Worm (Caenorhabditis elegans) whole organism, L3 larva: ENCODE results near the gene ZK154.6.

ENCODE experiments used
- ZK546.5 ChIP-seq: sonication (generic microtip); optimal IDR thresholded peaks from 2 replicates; lab custom pipeline; 2017; ENCODE audit warnings: missing biosample characterization, missing genetic modification characterization
- aly-2 ChIP-seq: fragments of 150-350 bp; optimal IDR thresholded peaks from 2 replicates; lab custom pipeline; 2014; ENCODE audit warnings: missing biosample characterization, missing genetic modification characterization
- ama-1 ChIP-seq: fragments of 150-350 bp; optimal IDR thresholded peaks from 2 replicates; lab custom pipeline; 2018
- ceh-16 ChIP-seq: sonication (generic microtip); optimal IDR thresholded peaks from 2 replicates; lab custom pipeline; 2017; ENCODE audit warnings: missing biosample characterization, missing genetic modification characterization
- ceh-28 ChIP-seq: fragments of 150-350 bp; optimal IDR thresholded peaks from 2 replicates; lab custom pipeline; 2014; ENCODE audit warnings: missing biosample characterization, missing genetic modification reagents, missing genetic modification characterization
- ceh-9 ChIP-seq: sonication (generic microtip); optimal IDR thresholded peaks from 2 replicates; lab custom pipeline; 2018; ENCODE audit warnings: missing biosample characterization, missing genetic modification characterization
- egl-27 ChIP-seq: sonication (generic microtip); optimal IDR thresholded peaks from 4 replicates; lab custom pipeline; 2017; ENCODE audit warnings: missing biosample characterization, missing genetic modification reagents, missing genetic modification characterization
- elt-1 ChIP-seq: fragments of 150-350 bp; optimal IDR thresholded peaks from 2 replicates; lab custom pipeline; 2014; ENCODE audit warnings: missing biosample characterization, missing genetic modification characterization
- elt-2 ChIP-seq: sonication (generic microtip); optimal IDR thresholded peaks from 2 replicates; lab custom pipeline; 2016; ENCODE audit warnings: missing genetic modification reagents, mild to moderate bottlenecking, missing genetic modification characterization, missing compliant biosample characterization
- elt-3 ChIP-seq, 3 experiments: fragments of 150-350 bp in 1 of 3; sonication (generic microtip) in 2 of 3; optimal IDR thresholded peaks; 2 replicates in 2 of 3; 4 replicates in 1 of 3; lab custom pipeline; 2014 to 2017; ENCODE audit warnings: missing biosample characterization in 3 of 3, missing genetic modification characterization in 3 of 3
- eor-1 ChIP-seq, 2 experiments: fragments of 150-350 bp; optimal IDR thresholded peaks; 2 replicates each; lab custom pipeline; 2014 to 2018; ENCODE audit warnings: missing biosample characterization in 2 of 2, missing genetic modification characterization in 2 of 2
- fkh-10 ChIP-seq: sonication (generic microtip); optimal IDR thresholded peaks from 2 replicates; lab custom pipeline; 2017; ENCODE audit warnings: missing biosample characterization, missing genetic modification reagents, missing genetic modification characterization
- fos-1 ChIP-seq: fragments of 150-350 bp; optimal IDR thresholded peaks from 2 replicates; lab custom pipeline; 2014; ENCODE audit warnings: missing biosample characterization, missing genetic modification characterization
- jun-1 ChIP-seq: fragments of 150-350 bp; optimal IDR thresholded peaks from 2 replicates; lab custom pipeline; 2014; ENCODE audit warnings: missing biosample characterization, missing genetic modification reagents, missing genetic modification characterization
- lin-15B ChIP-seq: fragments of 150-350 bp; optimal IDR thresholded peaks from 2 replicates; lab custom pipeline; 2014; ENCODE audit warnings: missing biosample characterization, missing genetic modification characterization
- lsy-12 ChIP-seq: sonication (generic microtip); optimal IDR thresholded peaks from 2 replicates; lab custom pipeline; 2016; ENCODE audit warnings: mild to moderate bottlenecking, missing genetic modification characterization, missing compliant biosample characterization
- mdl-1 ChIP-seq: fragments of 150-350 bp; optimal IDR thresholded peaks from 2 replicates; lab custom pipeline; 2014; ENCODE audit warnings: missing biosample characterization, missing genetic modification characterization
- nfya-1 ChIP-seq: sonication (generic microtip); optimal IDR thresholded peaks from 2 replicates; lab custom pipeline; 2017; ENCODE audit warnings: missing genetic modification characterization, mild to moderate bottlenecking, missing compliant biosample characterization, antibody characterized with exemption, moderate library complexity; ENCODE audit not compliant: insufficient read depth
- nhr-12 ChIP-seq: fragments of 150-350 bp; optimal IDR thresholded peaks from 2 replicates; lab custom pipeline; 2014; ENCODE audit warnings: missing biosample characterization, missing genetic modification characterization
- nhr-23 ChIP-seq: fragments of 150-350 bp; optimal IDR thresholded peaks from 2 replicates; lab custom pipeline; 2014; ENCODE audit warnings: missing biosample characterization, missing genetic modification reagents, missing genetic modification characterization
- nhr-237 ChIP-seq: fragments of 150-350 bp; optimal IDR thresholded peaks from 2 replicates; lab custom pipeline; 2014; ENCODE audit warnings: missing biosample characterization, missing genetic modification characterization
- nhr-25 ChIP-seq: sonication (generic microtip); optimal IDR thresholded peaks from 2 replicates; lab custom pipeline; 2017; ENCODE audit warnings: missing biosample characterization, missing genetic modification characterization
- nhr-43 ChIP-seq: sonication (generic microtip); optimal IDR thresholded peaks from 2 replicates; lab custom pipeline; 2016; ENCODE audit warnings: mild to moderate bottlenecking, missing genetic modification characterization, missing compliant biosample characterization; ENCODE audit not compliant: poor library complexity, severe bottlenecking
- nhr-67 ChIP-seq: fragments of 150-350 bp; optimal IDR thresholded peaks from 2 replicates; lab custom pipeline; 2014; ENCODE audit warnings: missing biosample characterization, missing genetic modification characterization
- nhr-76 ChIP-seq: fragments of 150-350 bp; sonication (generic microtip); optimal IDR thresholded peaks from 5 replicates; lab custom pipeline; 2014; ENCODE audit warnings: missing biosample characterization, missing genetic modification characterization
- nhr-77 ChIP-seq: fragments of 150-350 bp; optimal IDR thresholded peaks from 2 replicates; lab custom pipeline; 2014; ENCODE audit warnings: missing biosample characterization, missing genetic modification characterization
- pha-4 ChIP-seq: fragments of 150-350 bp; optimal IDR thresholded peaks from 2 replicates; lab custom pipeline; 2014; ENCODE audit warnings: missing biosample characterization, missing genetic modification reagents, missing genetic modification characterization
- pqm-1 ChIP-seq: fragments of 150-350 bp; optimal IDR thresholded peaks from 2 replicates; lab custom pipeline; 2017; ENCODE audit warnings: missing biosample characterization, missing genetic modification characterization, inconsistent platforms
- sea-2 ChIP-seq: fragments of 150-350 bp; sonication (generic microtip); optimal IDR thresholded peaks from 4 replicates; lab custom pipeline; 2014; ENCODE audit warnings: missing biosample characterization, missing genetic modification reagents, missing genetic modification characterization
- skn-1 ChIP-seq: fragments of 150-350 bp; optimal IDR thresholded peaks from 2 replicates; lab custom pipeline; 2014; ENCODE audit warnings: missing biosample characterization, missing genetic modification characterization
- tbx-2 ChIP-seq: sonication (generic microtip); optimal IDR thresholded peaks from 2 replicates; lab custom pipeline; 2016; ENCODE audit warnings: mild to moderate bottlenecking, missing genetic modification characterization, missing compliant biosample characterization
- unc-39 ChIP-seq: sonication (generic microtip); optimal IDR thresholded peaks from 4 replicates; lab custom pipeline; 2017; ENCODE audit warnings: missing biosample characterization, missing genetic modification characterization
- unc-62 ChIP-seq: fragments of 150-350 bp; sonication (generic microtip); optimal IDR thresholded peaks from 4 replicates; lab custom pipeline; 2014; ENCODE audit warnings: missing biosample characterization, missing genetic modification reagents, missing genetic modification characterization
- ztf-11 ChIP-seq: fragments of 150-350 bp; optimal IDR thresholded peaks from 2 replicates; lab custom pipeline; 2014; ENCODE audit warnings: missing biosample characterization, missing genetic modification characterization
- ztf-4 ChIP-seq: fragments of 150-350 bp; optimal IDR thresholded peaks from 2 replicates; lab custom pipeline; 2014; ENCODE audit warnings: missing biosample characterization, missing genetic modification characterization

ZK154.6 gene

ce11 chrX:7773714-7774318, 19.5 kb downstream of the ZK154.6 start:
- TF ChIP-seq ceh-28 (tag; lab: Kevin White, UChicago), result peak; percentile 73
- TF ChIP-seq fos-1 (tag; lab: Kevin White, UChicago), result peak; percentile 13
- TF ChIP-seq nhr-23, result peak; percentile 33
- peak; percentile 62 for TF ChIP-seq nhr-25 (tag; lab: Kevin White, UChicago)
- peak; percentile 96 for TF ChIP-seq elt-1
- TF ChIP-seq elt-2 (tag; lab: Kevin White, UChicago), result peak; percentile 31
- peak; percentile 31 for TF ChIP-seq lsy-12 (tag; lab: Kevin White, UChicago)
- TF ChIP-seq ceh-16 (tag; lab: Kevin White, UChicago), result no peak
- no peak for TF ChIP-seq ceh-9 (tag; lab: Kevin White, UChicago)
- TF ChIP-seq nfya-1, result peak; percentile 26
- TF ChIP-seq pqm-1 (tag; lab: Kevin White, UChicago), result peak; percentile 12
- peak; percentile 14 for TF ChIP-seq nhr-43 (tag; lab: Kevin White, UChicago)
- TF ChIP-seq fkh-10 (GFP tag; lab: Kevin White, UChicago), result no peak
- peak; percentile 11 for TF ChIP-seq tbx-2 (tag; lab: Kevin White, UChicago)

DNA sequence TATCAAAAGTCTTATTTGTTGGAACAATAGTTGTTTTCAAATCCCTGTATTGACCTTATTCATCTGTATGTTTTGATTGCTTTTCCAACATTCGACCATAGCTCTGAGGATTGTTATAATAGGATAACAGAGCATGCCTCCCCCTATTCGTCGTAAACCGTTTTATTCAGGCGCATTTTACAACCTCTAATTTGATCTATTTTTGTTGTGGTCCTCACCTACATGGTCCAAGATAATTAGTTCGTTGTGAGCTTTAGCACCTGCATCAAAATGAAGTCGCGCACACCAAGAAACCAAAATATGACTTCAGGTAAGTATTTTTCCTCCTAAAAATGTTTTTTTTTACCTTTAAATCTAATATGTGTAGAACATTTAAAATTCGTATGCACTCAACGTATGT, 40.6 kb downstream of the ZK154.6 start, which contains the start of gene deg-1:
Gene deg-1, plus strand, starts transcription at position 301 of the 400 bp plus-strand sequence.
- TF ChIP-seq ZK546.5 (tag; lab: Kevin White, UChicago), result no peak
- no peak for TF ChIP-seq aly-2
- no peak for TF ChIP-seq sea-2 (GFP tag; lab: Kevin White, UChicago)
- no peak for TF ChIP-seq nhr-237 (tag; lab: Kevin White, UChicago)
- no peak for TF ChIP-seq nhr-76
- no peak for TF ChIP-seq unc-39 (tag; lab: Kevin White, UChicago)
- no peak for TF ChIP-seq nhr-67 (tag; lab: Kevin White, UChicago)
- no peak for TF ChIP-seq pqm-1 (tag; lab: Kevin White, UChicago)
- no peak for TF ChIP-seq skn-1
- TF ChIP-seq pha-4 (tag; lab: Kevin White, UChicago), result no peak
- TF ChIP-seq eor-1 (tag; optimal IDR thresholded peaks at IDR 0.05; lab: Kevin White, UChicago), result no peak
- TF ChIP-seq ama-1 (lab: Kevin White, UChicago), result no peak
- no peak for TF ChIP-seq ceh-28 (tag; lab: Kevin White, UChicago)
- TF ChIP-seq lin-15B (tag; lab: Kevin White, UChicago), result no peak
- TF ChIP-seq lsy-12 (tag; lab: Kevin White, UChicago), result no peak
- no peak for TF ChIP-seq ztf-11 (tag; lab: Kevin White, UChicago)
- no peak for TF ChIP-seq nhr-12 (tag; lab: Kevin White, UChicago)
- TF ChIP-seq fos-1 (tag; lab: Kevin White, UChicago), result no peak

DNA sequence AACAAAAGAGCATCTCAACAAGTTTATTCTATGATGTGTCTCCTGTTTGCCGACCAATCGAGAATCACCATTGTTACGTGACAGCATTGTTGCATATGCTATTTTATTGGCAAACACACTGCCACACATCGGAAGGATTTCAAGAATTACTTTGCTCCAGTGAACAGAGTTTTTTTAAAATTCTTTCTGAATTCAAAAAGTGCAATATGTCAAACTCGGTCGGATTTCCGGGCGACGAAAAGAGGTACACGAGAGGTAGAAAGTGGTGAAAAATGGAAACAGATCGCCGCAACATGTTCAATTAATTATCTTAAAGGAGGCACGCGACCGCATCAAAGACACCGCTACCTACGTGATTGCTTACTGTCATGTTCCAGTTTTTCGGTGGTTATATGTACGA, 43.3 kb downstream of the ZK154.6 start:
- TF ChIP-seq unc-62 (GFP tag; lab: Kevin White, UChicago), result no peak
- TF ChIP-seq ztf-4, result no peak
- no peak for TF ChIP-seq ceh-16 (tag; lab: Kevin White, UChicago)
- no peak for TF ChIP-seq nhr-12 (tag; lab: Kevin White, UChicago)
- TF ChIP-seq ZK546.5 (tag; lab: Kevin White, UChicago), result no peak
- no peak for TF ChIP-seq fos-1 (tag; lab: Kevin White, UChicago)
- TF ChIP-seq nhr-43 (tag; lab: Kevin White, UChicago), result no peak
- TF ChIP-seq ceh-9 (tag; lab: Kevin White, UChicago), result no peak
- no peak for TF ChIP-seq elt-3 (tag; optimal IDR thresholded peaks at IDR 0.05; lab: Kevin White, UChicago)
- no peak for TF ChIP-seq jun-1
- TF ChIP-seq nfya-1, result no peak
- TF ChIP-seq nhr-67 (tag; lab: Kevin White, UChicago), result no peak
- no peak for TF ChIP-seq egl-27 (tag; lab: Kevin White, UChicago)

DNA sequence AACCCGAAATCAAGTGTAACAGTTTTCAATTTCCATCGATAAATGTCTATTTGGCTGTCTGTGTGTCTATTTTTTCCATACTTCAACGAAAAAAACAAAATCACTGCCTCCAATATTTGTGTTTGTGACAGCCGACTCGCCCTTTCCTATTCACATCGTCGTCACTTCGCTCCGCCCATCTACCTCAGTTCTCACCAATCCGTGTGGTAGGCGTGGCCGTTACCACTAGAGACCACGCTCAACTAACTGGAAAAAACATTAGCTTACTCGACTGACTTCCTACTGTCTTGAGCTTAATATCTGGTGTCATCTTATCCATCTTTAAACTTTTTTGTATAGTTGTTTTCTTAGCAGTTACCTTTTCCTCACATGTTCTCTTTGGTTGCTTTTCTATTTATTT, 48.0 kb downstream of the ZK154.6 start:
- TF ChIP-seq mdl-1 (tag; lab: Kevin White, UChicago), result no peak
- TF ChIP-seq nhr-77 (tag; lab: Kevin White, UChicago), result no peak
- peak; percentile 52 for TF ChIP-seq nfya-1
- no peak for TF ChIP-seq nhr-12 (tag; lab: Kevin White, UChicago)
- no peak for TF ChIP-seq pha-4 (tag; lab: Kevin White, UChicago)
- TF ChIP-seq nhr-237 (tag; lab: Kevin White, UChicago), result no peak
